Fruit fly (Drosophila melanogaster) whole organism, adult: Measurements from ENCODE around the gene CG11977.

Source experiments
- CG14711 ChIP-seq: fragments of 200-800 bp; sonication (Bioruptor generic); optimal IDR thresholded peaks from 2 replicates; lab custom pipeline; 2018; ENCODE audit warnings: missing biosample characterization, mild to moderate bottlenecking, missing genetic modification characterization, moderate library complexity
- CG33017 ChIP-seq: fragments of 200-800 bp; sonication (Bioruptor generic); optimal IDR thresholded peaks from 2 replicates; lab custom pipeline; 2018; ENCODE audit warnings: missing biosample characterization, mild to moderate bottlenecking, missing genetic modification characterization, moderate library complexity
- CG5204 ChIP-seq: fragments of 200-800 bp; sonication (Bioruptor generic); optimal IDR thresholded peaks from 2 replicates; lab custom pipeline; 2016; ENCODE audit warnings: missing biosample characterization, missing genetic modification characterization
- cic ChIP-seq: fragments of 200-800 bp; sonication (Bioruptor generic); optimal IDR thresholded peaks from 2 replicates; lab custom pipeline; 2017; ENCODE audit warnings: missing biosample characterization, mild to moderate bottlenecking, missing genetic modification characterization, moderate library complexity
- kay ChIP-seq: fragments of 200-800 bp; sonication (Bioruptor generic); peaks from one replicate; lab custom pipeline; 2016; ENCODE audit warnings: missing biosample characterization, missing genetic modification characterization, borderline replicate concordance

DNA sequence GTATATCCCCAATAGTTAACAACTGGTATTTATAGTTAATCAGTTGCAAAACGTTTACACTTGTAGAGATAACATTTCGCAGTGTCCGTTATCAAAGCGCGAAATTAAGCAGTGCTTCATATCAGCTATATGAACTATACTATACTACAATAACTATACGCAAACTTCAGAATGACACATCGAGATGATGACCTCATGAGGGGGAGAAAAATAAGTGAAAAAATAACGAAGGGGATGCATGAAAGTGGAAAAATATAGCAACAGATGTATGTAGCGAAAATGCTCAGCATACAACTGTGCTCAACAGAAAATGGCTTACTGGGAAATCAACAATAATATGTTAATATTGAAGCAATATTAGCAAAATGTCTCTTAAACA lies 33.2 kb downstream of the CG11977 start:
- TF ChIP-seq CG14711 (tag; lab: Kevin White, UChicago) (no peak), CG5204 (GFP tag; lab: Kevin White, UChicago) (no peak), cic (GFP tag; lab: Kevin White, UChicago) (no peak), CG33017 (no peak), kay (peak; percentile 98)
